Fruit fly (Drosophila melanogaster): ENCODE results near the gene CG11755.
A peak's percentile ranks its signal among the peaks of the same experiment; 100 is the strongest.

Gene CG11755

dm6 chr3R:8669029-8669707, 7.5 kb upstream of the CG11755 start (continued):
- TF ChIP-seq Fer1 (GFP tag; optimal IDR thresholded peaks at IDR 0.05) (peak; percentile 99), BEAF-32 (GFP tag; optimal IDR thresholded peaks at IDR 0.05) (peak; percentile 72), CG7271 (tag; optimal IDR thresholded peaks at IDR 0.05) (peak; percentile 92), kni (GFP tag; optimal IDR thresholded peaks at IDR 0.05) (peak; percentile 87), ATbp (GFP tag; optimal IDR thresholded peaks at IDR 0.05) (peak; percentile 99), CG12236 (GFP tag; optimal IDR thresholded peaks at IDR 0.05) (peak; percentile 95), Fer2 (tag; optimal IDR thresholded peaks at IDR 0.05) (peak; percentile 92), bbx (GFP tag; IDR thresholded peaks at IDR 0.05; ENCODE audit: partially characterized antibody) (peak; percentile 75), CG7745 (tag; optimal IDR thresholded peaks at IDR 0.05) (peak; percentile 78), CG10431 (GFP tag; optimal IDR thresholded peaks at IDR 0.05) (peak; percentile 94), CG10565 (GFP tag; optimal IDR thresholded peaks at IDR 0.05) (peak; percentile 92), CG34376 (GFP tag; optimal IDR thresholded peaks at IDR 0.05) (peak; percentile 99), vnd (GFP tag; IDR thresholded peaks at IDR 0.05; ENCODE audit: partially characterized antibody) (peak; percentile 37), vvl (GFP tag; IDR thresholded peaks at IDR 0.05) (peak; percentile 99), HmgZ (tag; optimal IDR thresholded peaks at IDR 0.05) (peak; percentile 99), tx (GFP tag; optimal IDR thresholded peaks at IDR 0.05) (peak; percentile 96), Ets97D (GFP tag; optimal IDR thresholded peaks at IDR 0.05) (peak; percentile 92), CG6689 (GFP tag; IDR thresholded peaks at IDR 0.05) (peak; percentile 97), CG1024 (GFP tag; IDR thresholded peaks at IDR 0.05) (peak; percentile 93), CG10654 (GFP tag; optimal IDR thresholded peaks at IDR 0.05) (peak; percentile 96), CG14050 (GFP tag; IDR thresholded peaks at IDR 0.05) (peak; percentile 97), Hmx (GFP tag; optimal IDR thresholded peaks at IDR 0.05) (peak; percentile 93), Ssrp (tag; optimal IDR thresholded peaks at IDR 0.05) (peak; percentile 96), Med (GFP tag) (peak; percentile 100), gce (GFP tag; IDR thresholded peaks at IDR 0.05) (peak; percentile 96), gsb-n (tag; optimal IDR thresholded peaks at IDR 0.05) (peak; percentile 98), pb (GFP tag; optimal IDR thresholded peaks at IDR 0.05) (peak; percentile 92), Deaf1 (tag; optimal IDR thresholded peaks at IDR 0.05) (peak; percentile 95), HmgD (GFP tag; optimal IDR thresholded peaks at IDR 0.05) (peak; percentile 95), CG1832 (GFP tag; optimal IDR thresholded peaks at IDR 0.05) (peak; percentile 72), E2f1 (GFP tag; IDR thresholded peaks at IDR 0.05) (peak; percentile 96), ssp (GFP tag; IDR thresholded peaks at IDR 0.05) (peak; percentile 85), CG6254 (GFP tag; optimal IDR thresholded peaks at IDR 0.05) (peak; percentile 97), zen2 (GFP tag; IDR thresholded peaks at IDR 0.05; ENCODE audit: partially characterized antibody) (peak; percentile 53; the same call in 2 of the 3 replicates), ase (GFP tag; IDR thresholded peaks at IDR 0.05) (peak; percentile 96), CoRest (tag; optimal IDR thresholded peaks at IDR 0.05) (peak; percentile 97), GATAe (GFP tag; conservative IDR thresholded peaks at IDR 0.05) (peak; percentile 84), maf-S (GFP tag; optimal IDR thresholded peaks at IDR 0.05) (peak; percentile 96), Myb (GFP tag; optimal IDR thresholded peaks at IDR 0.05) (peak; percentile 88), Xbp1 (GFP tag; optimal IDR thresholded peaks at IDR 0.05) (peak; percentile 98), CG12299 (tag; optimal IDR thresholded peaks at IDR 0.05) (peak; percentile 97), CG6683 (GFP tag; optimal IDR thresholded peaks at IDR 0.05) (peak; percentile 97), CG6854 (GFP tag; optimal IDR thresholded peaks at IDR 0.05) (peak; percentile 98), salm (tag; optimal IDR thresholded peaks at IDR 0.05) (peak; percentile 96), mld (GFP tag; IDR thresholded peaks at IDR 0.05; ENCODE audit: partially characterized antibody) (peak; percentile 87), Hr3 (GFP tag; optimal IDR thresholded peaks at IDR 0.05) (peak; percentile 96), CG9932 (GFP tag; IDR thresholded peaks at IDR 0.05) (peak; percentile 94), CG34224 (GFP tag; IDR thresholded peaks at IDR 0.05; ENCODE audit: partially characterized antibody) (peak; percentile 69; the same call in 1 of the 3 replicates), phol (tag; optimal IDR thresholded peaks at IDR 0.05) (peak; percentile 97)

Data from whole organism, embryonic.